Worm (Caenorhabditis elegans) whole organism, late embryonic: Measurements from ENCODE around the gene fbxb-77.

Experiments used
- ceh-14 ChIP-seq: sonication (generic microtip); optimal IDR thresholded peaks from 2 replicates; lab custom pipeline; 2016; ENCODE audit warnings: missing genotype, missing genetic modification characterization, missing compliant biosample characterization
- ceh-2 ChIP-seq: sonication (generic microtip); optimal IDR thresholded peaks from 2 replicates; lab custom pipeline; 2016; ENCODE audit warnings: missing genotype, missing genetic modification characterization, missing compliant biosample characterization
- elt-4 ChIP-seq: sonication (generic microtip); optimal IDR thresholded peaks from 2 replicates; lab custom pipeline; 2016; ENCODE audit warnings: missing genetic modification characterization, missing compliant biosample characterization
- pag-3 ChIP-seq: sonication (generic microtip); optimal IDR thresholded peaks from 2 replicates; lab custom pipeline; 2016; ENCODE audit warnings: missing compliant biosample characterization, missing genetic modification characterization, borderline replicate concordance
- ref-2 ChIP-seq: sonication (generic microtip); optimal IDR thresholded peaks from 2 replicates; lab custom pipeline; 2016; ENCODE audit warnings: missing genetic modification characterization, missing compliant biosample characterization
- unc-55 ChIP-seq: sonication (generic microtip); optimal IDR thresholded peaks from 2 replicates; lab custom pipeline; 2017; ENCODE audit warnings: missing biosample characterization, missing genetic modification reagents, missing genetic modification characterization

DNA sequence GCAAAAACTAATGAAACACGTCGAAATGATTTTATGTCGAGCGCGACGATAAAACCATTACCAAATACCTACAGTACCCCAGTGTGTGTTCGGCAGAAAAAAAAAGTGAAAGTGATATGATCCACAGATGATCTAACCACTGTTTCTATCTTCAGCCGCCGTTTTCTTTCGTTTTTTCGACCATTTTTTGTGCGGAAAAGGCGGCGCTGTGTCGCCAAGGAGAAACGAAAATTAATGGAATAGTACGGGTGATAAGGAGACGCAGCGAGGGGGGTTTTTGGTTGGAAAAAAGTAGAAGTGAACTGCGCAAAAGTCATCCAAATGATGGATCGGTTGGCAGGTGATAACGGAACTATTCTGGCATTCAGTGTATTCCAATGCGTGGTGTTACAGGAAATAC is 39.2 kb upstream of the fbxb-77 start:
- TF ChIP-seq elt-4 (tag; lab: Kevin White, UChicago) (no peak), ceh-2 (tag; lab: Kevin White, UChicago) (no peak), unc-55 (GFP tag; lab: Kevin White, UChicago) (no peak), ref-2 (tag; lab: Kevin White, UChicago) (no peak), ceh-14 (tag; lab: Kevin White, UChicago) (no peak), pag-3 (tag; lab: Kevin White, UChicago) (no peak)
